Fruit fly (Drosophila melanogaster): ENCODE results near the gene CG4942.

DNA sequence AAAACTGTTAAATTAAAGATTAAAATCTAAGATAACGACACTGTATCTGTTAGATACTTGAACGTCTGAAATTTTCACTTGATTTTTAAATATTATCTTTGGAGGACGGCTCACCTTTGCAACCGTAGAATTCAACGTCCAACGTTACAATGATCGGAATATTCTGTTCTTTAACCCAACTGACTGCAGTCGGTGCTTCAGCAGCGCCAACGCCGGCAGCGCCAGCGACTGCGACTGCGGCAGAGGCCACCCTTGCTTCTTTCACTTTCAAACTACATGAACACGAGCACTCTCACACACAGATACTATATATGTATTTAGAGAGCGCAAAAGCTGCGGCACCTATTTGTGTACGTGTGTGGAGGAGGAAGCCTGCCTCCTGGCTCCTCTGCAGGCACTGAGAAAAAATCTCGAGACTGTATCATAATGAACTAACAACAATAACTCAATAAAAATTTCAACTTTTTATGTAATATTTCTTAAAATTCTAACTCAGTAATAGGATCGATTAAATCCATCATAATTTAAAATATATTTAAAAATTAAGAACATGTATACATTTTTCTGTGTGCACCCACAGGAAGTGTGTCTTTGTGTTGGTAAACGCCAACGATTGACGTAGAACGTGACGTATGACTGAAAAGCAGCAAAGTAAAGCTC is 15.3 kb upstream of the CG4942 start:
- no peak for TF ChIP-seq CG8478 (optimal IDR thresholded peaks at IDR 0.05)
- no peak for TF ChIP-seq CTCF (optimal IDR thresholded peaks at IDR 0.05)
